Worm (Caenorhabditis elegans) whole organism, L1 larva: ENCODE measurements around the gene R144.6.

Experiments used
- fkh-10 ChIP-seq: sonication (generic microtip); optimal IDR thresholded peaks from 2 replicates; lab custom pipeline; 2017; ENCODE audit warnings: missing biosample characterization, missing genetic modification reagents, missing genetic modification characterization
- lsy-2 ChIP-seq, 2 experiments: fragments of 150-350 bp; optimal IDR thresholded peaks; 2 replicates each; lab custom pipeline; 2014; ENCODE audit warnings: missing biosample characterization in 2 of 2, missing genetic modification characterization in 2 of 2
- nhr-19 ChIP-seq: fragments of 200-800 bp; sonication (Bioruptor generic); conservative IDR thresholded peaks from 2 replicates; pipeline ENCODE4 v1.3.6; 2022; ENCODE audit warnings: missing genetic modification characterization, missing compliant biosample characterization
- nhr-237 ChIP-seq: fragments of 150-350 bp; optimal IDR thresholded peaks from 2 replicates; lab custom pipeline; 2014; ENCODE audit warnings: missing biosample characterization, missing genetic modification characterization
- nhr-76 ChIP-seq: sonication (generic microtip); optimal IDR thresholded peaks from 2 replicates; lab custom pipeline; 2017; ENCODE audit warnings: missing biosample characterization, missing genetic modification characterization
- nhr-77 ChIP-seq: fragments of 150-350 bp; optimal IDR thresholded peaks from 2 replicates; lab custom pipeline; 2014; ENCODE audit warnings: missing biosample characterization, missing genetic modification characterization
- pqm-1 ChIP-seq: sonication (generic microtip); optimal IDR thresholded peaks from 3 replicates; lab custom pipeline; 2017; ENCODE audit warnings: missing biosample characterization, missing genetic modification characterization
- rnt-1 ChIP-seq: sonication (generic microtip); optimal IDR thresholded peaks from 2 replicates; lab custom pipeline; 2016; ENCODE audit warnings: mild to moderate bottlenecking, missing genetic modification characterization, moderate library complexity, missing compliant biosample characterization
- snpc-4 ChIP-seq: fragments of 150-350 bp; optimal IDR thresholded peaks from 2 replicates; lab custom pipeline; 2014; ENCODE audit warnings: missing biosample characterization, missing genetic modification characterization
- snu-23 ChIP-seq: sonication (generic microtip); optimal IDR thresholded peaks from 2 replicates; lab custom pipeline; 2016; ENCODE audit warnings: missing genetic modification characterization, missing compliant biosample characterization

DNA sequence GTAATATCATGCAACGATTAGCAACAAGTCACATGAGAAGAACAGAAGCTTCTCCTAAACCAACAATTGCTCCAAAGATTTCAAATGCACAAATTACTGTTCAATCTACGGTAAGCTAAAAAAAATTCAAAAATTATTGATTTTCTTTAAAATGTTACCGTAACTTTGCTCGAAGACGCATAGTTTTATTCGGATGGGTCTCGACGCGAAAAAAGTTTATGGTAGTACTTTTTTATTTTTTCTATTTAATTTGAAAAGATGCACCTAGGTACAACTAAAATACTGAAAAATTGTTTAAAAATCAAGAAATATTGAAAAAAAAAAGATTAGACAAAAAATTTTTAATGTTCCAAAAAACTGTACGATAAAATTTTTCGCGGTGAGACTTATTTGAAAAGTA lies 16.9 kb downstream of the R144.6 start:
- TF ChIP-seq pqm-1 (tag; lab: Kevin White, UChicago) (no peak), lsy-2 (tag; optimal IDR thresholded peaks at IDR 0.05; lab: Kevin White, UChicago) (no peak), snu-23 (GFP tag; lab: Kevin White, UChicago) (no peak), nhr-77 (tag; lab: Kevin White, UChicago) (no peak), nhr-19 (no peak), nhr-237 (tag; lab: Kevin White, UChicago) (no peak), nhr-76 (tag; lab: Kevin White, UChicago) (no peak), fkh-10 (GFP tag; lab: Kevin White, UChicago) (no peak), rnt-1 (tag; lab: Kevin White, UChicago) (no peak), snpc-4 (no peak)
